Fruit fly (Drosophila melanogaster) whole organism, prepupa: ENCODE results near the gene CG11583.

ENCODE experiments used
- CG16779 ChIP-seq: fragments of 200-800 bp; sonication (Bioruptor generic); optimal IDR thresholded peaks from 3 replicates; lab custom pipeline; 2017; ENCODE audit warnings: missing biosample characterization, mild to moderate bottlenecking, missing genetic modification characterization
- CG6276 ChIP-seq: fragments of 200-800 bp; sonication (Bioruptor generic); optimal IDR thresholded peaks from 2 replicates; lab custom pipeline; 2017; ENCODE audit warnings: missing biosample characterization, mild to moderate bottlenecking, missing genetic modification characterization
- Eip78C ChIP-seq: fragments of 200-800 bp; sonication (Bioruptor generic); peaks from one replicate; lab custom pipeline; 2016; ENCODE audit warnings: missing biosample characterization, missing genetic modification characterization
- Ets96B ChIP-seq: fragments of 200-800 bp; optimal IDR thresholded peaks from 2 replicates; lab custom pipeline; 2019; ENCODE audit warnings: missing biosample characterization, mild to moderate bottlenecking, missing genetic modification characterization, moderate library complexity
- Lpt ChIP-seq: fragments of 200-800 bp; sonication (Bioruptor generic); optimal IDR thresholded peaks from 3 replicates; lab custom pipeline; 2016; ENCODE audit warnings: missing biosample characterization, missing genetic modification characterization
- OdsH ChIP-seq: fragments of 200-800 bp; sonication (Bioruptor generic); optimal IDR thresholded peaks from 3 replicates; lab custom pipeline; 2016; ENCODE audit warnings: missing biosample characterization, missing genetic modification characterization
- fd85E ChIP-seq: fragments of 200-800 bp; sonication (Bioruptor generic); optimal IDR thresholded peaks from 3 replicates; lab custom pipeline; 2016; ENCODE audit warnings: missing biosample characterization, missing genetic modification characterization
- spab ChIP-seq: fragments of 200-800 bp; sonication (Bioruptor generic); optimal IDR thresholded peaks from 2 replicates; lab custom pipeline; 2017; ENCODE audit warnings: missing biosample characterization, mild to moderate bottlenecking, missing genetic modification characterization, missing genetic modification reagents
- svp ChIP-seq: fragments of 200-800 bp; sonication (Bioruptor generic); peaks from one replicate; lab custom pipeline; 2016; ENCODE audit warnings: missing biosample characterization, missing genetic modification characterization

- TF ChIP-seq svp (GFP tag; lab: Kevin White, UChicago) (no peak), Eip78C (GFP tag; lab: Kevin White, UChicago) (no peak), fd85E (GFP tag; lab: Kevin White, UChicago) (no peak), CG6276 (no peak), CG16779 (no peak), Ets96B (tag; lab: Kevin White, UChicago) (no peak), Lpt (GFP tag; lab: Kevin White, UChicago) (no peak), OdsH (no peak), spab (GFP tag; lab: Kevin White, UChicago) (no peak)
These were observed 30.3 kb downstream of the CG11583 start for dm6 chr3L:4252121-4252861.
